Worm (Caenorhabditis elegans): ENCODE measurements around the gene F54C9.3.

DNA sequence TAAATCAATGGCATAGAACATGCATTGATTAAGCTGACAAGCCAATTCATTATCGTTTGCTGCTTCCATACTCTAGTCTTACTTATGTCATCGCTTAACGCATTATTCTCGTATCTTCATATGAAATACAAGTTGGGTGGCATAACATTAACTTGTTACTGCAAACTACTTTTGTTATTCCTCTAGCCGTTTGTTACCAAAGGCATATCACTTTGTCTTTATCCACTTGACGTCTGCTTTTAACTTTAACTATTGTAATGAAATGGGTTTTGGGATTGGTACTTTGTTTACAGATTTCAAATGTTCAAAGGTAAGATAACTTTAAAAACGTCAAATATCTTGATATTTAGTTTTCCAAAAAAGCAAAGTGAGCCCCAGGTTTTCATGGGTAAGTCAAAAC is 30.6 kb downstream of the F54C9.3 start, which contains the start of gene W01C9.2:
- no peak for TF ChIP-seq ZK546.5 (tag; optimal IDR thresholded peaks at IDR 0.05)
- no peak for TF ChIP-seq lin-15B (tag; optimal IDR thresholded peaks at IDR 0.05)
- TF ChIP-seq nhr-76 (tag; optimal IDR thresholded peaks at IDR 0.05) = no peak
- TF ChIP-seq mdl-1 (tag; optimal IDR thresholded peaks at IDR 0.05) = no peak
- no peak for TF ChIP-seq snpc-4 (tag; optimal IDR thresholded peaks at IDR 0.05)
- TF ChIP-seq zag-1 (tag; optimal IDR thresholded peaks at IDR 0.05) = no peak
- TF ChIP-seq unc-62 (GFP tag; optimal IDR thresholded peaks at IDR 0.05) = no peak
- TF ChIP-seq elt-3 (tag; optimal IDR thresholded peaks at IDR 0.05) = no peak
- TF ChIP-seq lin-39 (tag; optimal IDR thresholded peaks at IDR 0.05) = no peak
- TF ChIP-seq hmg-11 (tag; optimal IDR thresholded peaks at IDR 0.05) = no peak
- TF ChIP-seq aly-2 (tag; optimal IDR thresholded peaks at IDR 0.05) = no peak
- TF ChIP-seq unc-39 (tag; optimal IDR thresholded peaks at IDR 0.05) = no peak
- no peak for TF ChIP-seq nhr-77 (tag; optimal IDR thresholded peaks at IDR 0.05)
- no peak for TF ChIP-seq ceh-82 (tag; optimal IDR thresholded peaks at IDR 0.05)
